Fruit fly (Drosophila melanogaster): ENCODE measurements around the gene CG13807.

CG13807 gene

DNA sequence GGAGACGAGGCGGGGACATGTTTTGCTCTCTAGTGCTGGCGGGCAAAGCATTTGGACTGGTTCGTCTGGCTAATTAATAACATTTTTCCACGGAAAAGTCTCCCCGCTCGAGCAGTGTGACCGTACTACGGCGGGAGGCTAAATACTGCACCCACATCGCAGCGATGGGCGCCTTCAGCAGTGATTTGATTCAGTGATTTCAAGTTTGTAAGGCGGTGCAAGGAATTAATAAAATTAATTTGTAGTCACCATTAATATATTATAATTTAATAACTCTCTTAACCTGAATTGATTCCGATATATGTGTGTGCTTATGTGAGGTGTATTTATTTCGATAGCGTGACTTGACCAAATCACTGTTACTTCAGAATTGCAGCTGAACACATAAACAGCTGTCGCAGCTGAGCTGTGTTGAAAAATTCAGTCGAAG, at the start of gene CG13807, which contains the start of gene oxt (continued):
- TF ChIP-seq sisA (GFP tag; IDR thresholded peaks at IDR 0.05) (peak; percentile 91), Blimp-1 (GFP tag; optimal IDR thresholded peaks at IDR 0.05) (peak; percentile 76), CG2129 (GFP tag; IDR thresholded peaks at IDR 0.05; ENCODE audit: partially characterized antibody) (no peak), lola (GFP tag; optimal IDR thresholded peaks at IDR 0.05) (peak in 1 of 3 experiments; percentile 87), ems (GFP tag; optimal IDR thresholded peaks at IDR 0.05) (peak; percentile 66), sima (GFP tag; optimal IDR thresholded peaks at IDR 0.05) (no peak), CG2116 (GFP tag; optimal IDR thresholded peaks at IDR 0.05) (peak; percentile 76), CG2712 (tag; optimal IDR thresholded peaks at IDR 0.05) (peak; percentile 92), CG32772 (GFP tag; IDR thresholded peaks at IDR 0.05) (peak; percentile 86), ttk (GFP tag; IDR thresholded peaks at IDR 0.05) (peak; percentile 82), Fer1 (GFP tag; optimal IDR thresholded peaks at IDR 0.05) (peak; percentile 81), CG8290 (GFP tag; optimal IDR thresholded peaks at IDR 0.05) (peak; percentile 69), CG8290 (tag; optimal IDR thresholded peaks at IDR 0.05) (peak; percentile 52 to 79), Med (GFP tag) (peak; percentile 89), row (GFP tag; IDR thresholded peaks at IDR 0.05) (peak; percentile 97), CG12744 (GFP tag; optimal IDR thresholded peaks at IDR 0.05) (peak; percentile 57), ase (GFP tag; IDR thresholded peaks at IDR 0.05) (peak; percentile 92), CG9876 (GFP tag; optimal IDR thresholded peaks at IDR 0.05) (no peak), CG6689 (GFP tag; IDR thresholded peaks at IDR 0.05) (peak; percentile 93), CG16815 (GFP tag; optimal IDR thresholded peaks at IDR 0.05) (peak; percentile 83), rib (GFP tag; IDR thresholded peaks at IDR 0.05) (peak; percentile 76; the same call in 1 of the 2 replicates), CG10543 (GFP tag; optimal IDR thresholded peaks at IDR 0.05) (peak; percentile 90), CG7745 (tag; optimal IDR thresholded peaks at IDR 0.05) (no peak), Ada2b (GFP tag; IDR thresholded peaks at IDR 0.05) (peak; percentile 78), seq (GFP tag; IDR thresholded peaks at IDR 0.05) (peak; percentile 84), bcd (GFP tag; optimal IDR thresholded peaks at IDR 0.05) (peak; percentile 90), Atf3 (GFP tag; optimal IDR thresholded peaks at IDR 0.05) (peak; percentile 36), CG10565 (GFP tag; optimal IDR thresholded peaks at IDR 0.05) (no peak), CG15514 (GFP tag; optimal IDR thresholded peaks at IDR 0.05) (peak; percentile 79), E2f2 (GFP tag; IDR thresholded peaks at IDR 0.05) (peak; percentile 70), zen (tag; optimal IDR thresholded peaks at IDR 0.05) (peak; percentile 83), ssp (GFP tag; IDR thresholded peaks at IDR 0.05) (peak; percentile 82), da (GFP tag; optimal IDR thresholded peaks at IDR 0.05) (peak; percentile 30), CG11247 (GFP tag; IDR thresholded peaks at IDR 0.05) (peak; percentile 88), Vsx1 (GFP tag; optimal IDR thresholded peaks at IDR 0.05) (peak; percentile 94), corto (GFP tag; optimal IDR thresholded peaks at IDR 0.05) (no peak), dmrt99B (tag; optimal IDR thresholded peaks at IDR 0.05) (peak; percentile 85), Rx (GFP tag; IDR thresholded peaks at IDR 0.05) (peak; percentile 80), ken (GFP tag; IDR thresholded peaks at IDR 0.05) (peak; percentile 92), C15 (GFP tag; IDR thresholded peaks at IDR 0.05) (peak; percentile 74; the same call in 2 of the 3 replicates), hkb (optimal IDR thresholded peaks at IDR 0.05) (no peak), hkb (GFP tag; IDR thresholded peaks at IDR 0.05) (peak; percentile 92), CG17361 (GFP tag; IDR thresholded peaks at IDR 0.05) (peak; percentile 93), ab (GFP tag; optimal IDR thresholded peaks at IDR 0.05) (peak; percentile 41), CG4820 (GFP tag; optimal IDR thresholded peaks at IDR 0.05) (peak; percentile 82), ac (GFP tag; optimal IDR thresholded peaks at IDR 0.05) (peak; percentile 62), so (GFP tag; IDR thresholded peaks at IDR 0.05) (peak; percentile 92), CG1024 (GFP tag; IDR thresholded peaks at IDR 0.05) (peak; percentile 83), Atf6 (GFP tag; IDR thresholded peaks at IDR 0.05) (peak; percentile 85), repo (GFP tag; optimal IDR thresholded peaks at IDR 0.05) (no peak), HLHmδ (GFP tag; optimal IDR thresholded peaks at IDR 0.05) (no peak), CG11723 (GFP tag; optimal IDR thresholded peaks at IDR 0.05) (peak; percentile 83)

All from whole organism, embryonic.